Fruit fly (Drosophila melanogaster): Measurements from ENCODE around the gene Pvf3.

- TF ChIP-seq esn (GFP tag; optimal IDR thresholded peaks at IDR 0.05): peak; percentile 43
- peak; percentile 22 for TF ChIP-seq CG8632 (GFP tag; optimal IDR thresholded peaks at IDR 0.05)
- peak; percentile 58 for TF ChIP-seq acj6 (GFP tag; optimal IDR thresholded peaks at IDR 0.05)
- no peak for TF ChIP-seq CG6854 (GFP tag; optimal IDR thresholded peaks at IDR 0.05)
- TF ChIP-seq Smox (GFP tag; optimal IDR thresholded peaks at IDR 0.05): peak; percentile 27
- no peak for TF ChIP-seq CG8319 (GFP tag; optimal IDR thresholded peaks at IDR 0.05)
- peak; percentile 46 for TF ChIP-seq CG10669 (GFP tag; optimal IDR thresholded peaks at IDR 0.05)
- TF ChIP-seq CG4318 (GFP tag; optimal IDR thresholded peaks at IDR 0.05): peak; percentile 32
- TF ChIP-seq pdm3 (GFP tag; optimal IDR thresholded peaks at IDR 0.05): peak; percentile 63
- TF ChIP-seq CG7368 (GFP tag; optimal IDR thresholded peaks at IDR 0.05): peak; percentile 32
- TF ChIP-seq Lpt (GFP tag; optimal IDR thresholded peaks at IDR 0.05): peak; percentile 27
- peak; percentile 51 for TF ChIP-seq achi (GFP tag; optimal IDR thresholded peaks at IDR 0.05)
Observed at dm6 chr2L:7148086-7148485, 9.4 kb downstream of the Pvf3 start.
